Fruit fly (Drosophila melanogaster) whole organism, embryonic: ENCODE results near the gene CG15894.

Experiments used
- CG10147 ChIP-seq: fragments of 200-800 bp; sonication (Bioruptor generic); optimal IDR thresholded peaks from 2 replicates; lab custom pipeline; 2019; ENCODE audit warnings: missing biosample characterization, mild to moderate bottlenecking, missing genetic modification characterization, moderate library complexity
- CG10979 ChIP-seq: fragments of 200-800 bp; sonication (Bioruptor generic); optimal IDR thresholded peaks from 2 replicates; lab custom pipeline; 2018; ENCODE audit warnings: missing biosample characterization, mild to moderate bottlenecking, missing genetic modification characterization, moderate library complexity
- CG11696 ChIP-seq: fragments of 200-800 bp; sonication (Bioruptor generic); IDR thresholded peaks from 2 replicates; pipeline ENCODE4 v1.3.6; 2022; ENCODE audit warnings: missing biosample characterization, missing genetic modification characterization
- CG12155 ChIP-seq: fragments of 200-800 bp; sonication (Bioruptor generic); optimal IDR thresholded peaks from 3 replicates; lab custom pipeline; 2016; ENCODE audit warnings: missing biosample characterization, missing genetic modification characterization
- CG12769 ChIP-seq: fragments of 200-800 bp; sonication (Bioruptor generic); optimal IDR thresholded peaks from 2 replicates; lab custom pipeline; 2019; ENCODE audit warnings: missing biosample characterization, mild to moderate bottlenecking, missing genetic modification characterization, moderate library complexity
- CG14860 ChIP-seq: fragments of 200-800 bp; sonication (Bioruptor generic); IDR thresholded peaks from 3 replicates; pipeline ENCODE4 v1.3.6; 2022; ENCODE audit warnings: missing biosample characterization, missing genetic modification characterization; ENCODE audit not compliant: partially characterized antibody
- CG15011 ChIP-seq: fragments of 200-800 bp; sonication (Bioruptor generic); optimal IDR thresholded peaks from 3 replicates; lab custom pipeline; 2018; ENCODE audit warnings: missing biosample characterization, mild to moderate bottlenecking, missing genetic modification characterization
- CG17186 ChIP-seq: fragments of 200-800 bp; sonication (Bioruptor generic); optimal IDR thresholded peaks from 3 replicates; lab custom pipeline; 2017; ENCODE audit warnings: missing biosample characterization, missing genetic modification reagents, missing genetic modification characterization
- CG17385 ChIP-seq: fragments of 200-800 bp; sonication (Bioruptor generic); optimal IDR thresholded peaks from 3 replicates; lab custom pipeline; 2018; ENCODE audit warnings: missing biosample characterization, mild to moderate bottlenecking, missing genetic modification characterization
- CG2120 ChIP-seq: fragments of 200-800 bp; sonication (Bioruptor generic); optimal IDR thresholded peaks from 3 replicates; lab custom pipeline; 2016; ENCODE audit warnings: missing biosample characterization, missing genetic modification characterization
- CG2129 ChIP-seq: fragments of 200-800 bp; sonication (Bioruptor generic); IDR thresholded peaks from 2 replicates; pipeline ENCODE4 v1.3.6; 2022; ENCODE audit warnings: missing biosample characterization, missing genetic modification characterization; ENCODE audit not compliant: partially characterized antibody
- CG33557 ChIP-seq: fragments of 200-800 bp; sonication (Bioruptor generic); optimal IDR thresholded peaks from 2 replicates; lab custom pipeline; 2019; ENCODE audit warnings: missing biosample characterization, mild to moderate bottlenecking, missing genetic modification characterization, moderate library complexity
- CG3847 ChIP-seq: fragments of 200-800 bp; sonication (Bioruptor generic); IDR thresholded peaks from 2 replicates; pipeline ENCODE4 v1.3.6; 2022; ENCODE audit warnings: missing biosample characterization, missing genetic modification characterization
- CG4707 ChIP-seq: fragments of 200-800 bp; sonication (Bioruptor generic); optimal IDR thresholded peaks from 2 replicates; lab custom pipeline; 2018; ENCODE audit warnings: missing biosample characterization, mild to moderate bottlenecking, missing genetic modification characterization, moderate library complexity
- CG6854 ChIP-seq: fragments of 200-800 bp; sonication (Bioruptor generic); optimal IDR thresholded peaks from 3 replicates; lab custom pipeline; 2017; ENCODE audit warnings: missing biosample characterization, mild to moderate bottlenecking, missing genetic modification characterization
- CG8388 ChIP-seq: fragments of 200-800 bp; sonication (Bioruptor generic); optimal IDR thresholded peaks from 2 replicates; lab custom pipeline; 2019; ENCODE audit warnings: missing biosample characterization, mild to moderate bottlenecking, missing genetic modification characterization, moderate library complexity
- CG9215 ChIP-seq: fragments of 200-800 bp; sonication (Bioruptor generic); IDR thresholded peaks from 2 replicates; pipeline ENCODE4 v1.3.6; 2022; ENCODE audit warnings: missing biosample characterization, missing genetic modification characterization
- CG9437 ChIP-seq: fragments of 200-800 bp; sonication (Bioruptor generic); optimal IDR thresholded peaks from 2 replicates; lab custom pipeline; 2018; ENCODE audit warnings: missing biosample characterization, mild to moderate bottlenecking, missing genetic modification characterization
- CG9609 ChIP-seq: fragments of 200-800 bp; sonication (Bioruptor generic); optimal IDR thresholded peaks from 3 replicates; lab custom pipeline; 2016; ENCODE audit warnings: missing biosample characterization, missing genetic modification characterization
- CG9797 ChIP-seq: fragments of 200-800 bp; sonication (Bioruptor generic); optimal IDR thresholded peaks from 3 replicates; lab custom pipeline; 2018; ENCODE audit warnings: missing biosample characterization, mild to moderate bottlenecking, missing genetic modification characterization
- Camta ChIP-seq: fragments of 200-800 bp; sonication (Bioruptor generic); optimal IDR thresholded peaks from 2 replicates; lab custom pipeline; 2016; ENCODE audit warnings: missing biosample characterization, missing genetic modification characterization
- D19A ChIP-seq: fragments of 200-800 bp; optimal IDR thresholded peaks from 3 replicates; lab custom pipeline; 2019; ENCODE audit warnings: missing biosample characterization, mild to moderate bottlenecking, missing genetic modification characterization, moderate library complexity
- Dip2 ChIP-seq: fragments of 200-800 bp; sonication (Bioruptor generic); IDR thresholded peaks from 2 replicates; pipeline ENCODE4 v1.3.6; 2022; ENCODE audit warnings: missing biosample characterization, missing genetic modification characterization
- Dref ChIP-seq: fragments of 200-800 bp; sonication (Bioruptor generic); IDR thresholded peaks from 2 replicates; pipeline ENCODE4 v1.3.6; 2022; ENCODE audit warnings: missing biosample characterization, missing genetic modification characterization
- Fer2 ChIP-seq: fragments of 200-800 bp; sonication (Bioruptor generic); optimal IDR thresholded peaks from 2 replicates; lab custom pipeline; 2018; ENCODE audit warnings: missing biosample characterization, mild to moderate bottlenecking, missing genetic modification characterization, moderate library complexity
- H2.0 ChIP-seq: fragments of 200-800 bp; sonication (Bioruptor generic); IDR thresholded peaks from 2 replicates; pipeline ENCODE4 v1.3.6; 2022; ENCODE audit warnings: missing biosample characterization, missing genetic modification characterization
- Hmr ChIP-seq: fragments of 200-800 bp; sonication (Bioruptor generic); optimal IDR thresholded peaks from 3 replicates; lab custom pipeline; 2017; ENCODE audit warnings: mild to moderate bottlenecking, missing biosample characterization, missing genetic modification reagents, missing genetic modification characterization
- Lhr ChIP-seq: fragments of 200-800 bp; sonication (Bioruptor generic); optimal IDR thresholded peaks from 3 replicates; lab custom pipeline; 2017; ENCODE audit warnings: mild to moderate bottlenecking, missing biosample characterization, missing genetic modification reagents, missing genetic modification characterization
- Mad ChIP-seq: fragments of 200-800 bp; sonication (Bioruptor generic); optimal IDR thresholded peaks from 2 replicates; lab custom pipeline; 2016; ENCODE audit warnings: missing biosample characterization, missing genetic modification characterization
- NfI ChIP-seq: fragments of 200-800 bp; sonication (Bioruptor generic); optimal IDR thresholded peaks from 3 replicates; lab custom pipeline; 2018; ENCODE audit warnings: missing biosample characterization, mild to moderate bottlenecking, missing genetic modification characterization, moderate library complexity
- Oaz ChIP-seq: fragments of 200-800 bp; sonication (Bioruptor generic); IDR thresholded peaks from 2 replicates; pipeline ENCODE4 v1.3.6; 2022; ENCODE audit warnings: missing biosample characterization, missing genetic modification characterization
- Opbp ChIP-seq: fragments of 200-800 bp; sonication (Bioruptor generic); IDR thresholded peaks from 3 replicates; pipeline ENCODE4 v1.3.6; 2022; ENCODE audit warnings: missing biosample characterization, missing genetic modification characterization; ENCODE audit not compliant: partially characterized antibody
- Vsx1 ChIP-seq: fragments of 200-800 bp; sonication (Bioruptor generic); optimal IDR thresholded peaks from 2 replicates; lab custom pipeline; 2017; ENCODE audit warnings: missing biosample characterization, mild to moderate bottlenecking, missing genetic modification characterization, missing genetic modification reagents
- ase ChIP-seq: fragments of 200-800 bp; sonication (Bioruptor generic); IDR thresholded peaks from 3 replicates; pipeline ENCODE4 v1.3.6; 2022; ENCODE audit warnings: missing biosample characterization, missing genetic modification characterization
- cg ChIP-seq: fragments of 200-800 bp; sonication (Bioruptor generic); optimal IDR thresholded peaks from 3 replicates; lab custom pipeline; 2019; ENCODE audit warnings: missing biosample characterization, mild to moderate bottlenecking, missing genetic modification characterization, moderate library complexity
- dan ChIP-seq: fragments of 200-800 bp; sonication (Bioruptor generic); IDR thresholded peaks from 2 replicates; pipeline ENCODE4 v1.3.6; 2022; ENCODE audit warnings: missing biosample characterization, missing genetic modification characterization
- danr ChIP-seq: fragments of 200-800 bp; sonication (Bioruptor generic); IDR thresholded peaks from 2 replicates; pipeline ENCODE4 v1.3.6; 2022; ENCODE audit warnings: missing biosample characterization, missing genetic modification characterization
- dati ChIP-seq: fragments of 200-800 bp; sonication (Bioruptor generic); IDR thresholded peaks from 2 replicates; pipeline ENCODE4 v1.3.6; 2022; ENCODE audit warnings: missing biosample characterization, missing genetic modification characterization
- dm ChIP-seq: fragments of 200-800 bp; sonication (Bioruptor generic); optimal IDR thresholded peaks from 3 replicates; lab custom pipeline; 2016; ENCODE audit warnings: missing biosample characterization, missing genetic modification characterization
- emc ChIP-seq: fragments of 200-800 bp; sonication (Bioruptor generic); optimal IDR thresholded peaks from 2 replicates; lab custom pipeline; 2016; ENCODE audit warnings: missing biosample characterization, missing genetic modification characterization
- ems ChIP-seq: fragments of 200-800 bp; sonication (Bioruptor generic); optimal IDR thresholded peaks from 3 replicates; lab custom pipeline; 2016; ENCODE audit warnings: missing biosample characterization, missing genetic modification characterization
- kah ChIP-seq: fragments of 200-800 bp; sonication (Bioruptor generic); optimal IDR thresholded peaks from 2 replicates; lab custom pipeline; 2018; ENCODE audit warnings: missing biosample characterization, mild to moderate bottlenecking, missing genetic modification characterization
- knrl ChIP-seq: fragments of 200-800 bp; sonication (Bioruptor generic); IDR thresholded peaks from 3 replicates; pipeline ENCODE4 v1.3.6; 2022; ENCODE audit warnings: missing biosample characterization, missing genetic modification characterization; ENCODE audit not compliant: partially characterized antibody
- lov ChIP-seq, 2 experiments: fragments of 200-800 bp in 1 of 2; fragments of >200 bp in 1 of 2; sonication (Bioruptor generic) in 1 of 2; IDR thresholded peaks in 1 of 2; optimal IDR thresholded peaks in 1 of 2; 2 replicates in 1 of 2; 3 replicates in 1 of 2; pipeline versions ENCODE4 v1.3.6 to Lab custom; 2017 to 2022; ENCODE audit warnings: missing biosample characterization in 1 of 2, missing genetic modification characterization in 1 of 2
- sc ChIP-seq, 3 experiments: fragments of >200 bp in 2 of 3; fragments of 200-800 bp in 1 of 3; sonication (Bioruptor generic) in 1 of 3; optimal IDR thresholded peaks; 2 replicates in 2 of 3; 3 replicates in 1 of 3; lab custom pipeline; 2017; ENCODE audit warnings: mild to moderate bottlenecking in 1 of 3, missing biosample characterization in 1 of 3, missing genetic modification characterization in 1 of 3, missing genetic modification reagents in 1 of 3
- ssp ChIP-seq: fragments of 200-800 bp; sonication (Bioruptor generic); IDR thresholded peaks from 2 replicates; pipeline ENCODE4 v1.3.6; 2022; ENCODE audit warnings: missing biosample characterization, missing genetic modification characterization
- toy ChIP-seq: fragments of 200-800 bp; sonication (Bioruptor generic); IDR thresholded peaks from 2 replicates; pipeline ENCODE4 v1.3.6; 2022; ENCODE audit warnings: missing biosample characterization, missing genetic modification characterization
- unpg ChIP-seq: fragments of 200-800 bp; sonication (Bioruptor generic); optimal IDR thresholded peaks from 3 replicates; lab custom pipeline; 2018; ENCODE audit warnings: missing biosample characterization, mild to moderate bottlenecking, missing genetic modification characterization, moderate library complexity
- zen ChIP-seq: fragments of 200-800 bp; sonication (Bioruptor generic); optimal IDR thresholded peaks from 3 replicates; lab custom pipeline; 2018; ENCODE audit warnings: missing biosample characterization, mild to moderate bottlenecking, missing genetic modification characterization, moderate library complexity

The CG15894 gene

dm6 chrX:6265456-6265877, 43.5 kb upstream of the CG15894 start (continued):
- TF ChIP-seq CG2120 (GFP tag; lab: Kevin White, UChicago) (peak; percentile 94), D19A (tag; lab: Kevin White, UChicago) (peak; percentile 93), CG14860 (GFP tag; lab: Robert Waterston, UW) (peak; percentile 52; the same call in 2 of the 3 replicates), Opbp (GFP tag; lab: Robert Waterston, UW) (no peak), ems (GFP tag; lab: Kevin White, UChicago) (peak; percentile 96), CG3847 (GFP tag; lab: Robert Waterston, UW) (peak; percentile 91), H2.0 (GFP tag; lab: Robert Waterston, UW) (peak; percentile 88), Oaz (GFP tag; lab: Robert Waterston, UW) (peak; percentile 91), CG10147 (GFP tag; lab: Kevin White, UChicago) (peak; percentile 92), CG6854 (peak; percentile 92), Mad (GFP tag; lab: Kevin White, UChicago) (peak; percentile 95), Camta (GFP tag; lab: Kevin White, UChicago) (peak; percentile 96), danr (GFP tag; lab: Robert Waterston, UW) (peak; percentile 93), CG9797 (peak; percentile 35), CG9215 (peak; percentile 88), knrl (GFP tag; lab: Robert Waterston, UW) (peak; percentile 40; the same call in 1 of the 3 replicates), CG2129 (GFP tag; lab: Robert Waterston, UW) (no peak), Dref (GFP tag; lab: Robert Waterston, UW) (0 out of 2 replicates have a peak, but pooled peaks have one; percentile 23), CG11696 (GFP tag; lab: Robert Waterston, UW) (peak; percentile 82), CG4707 (GFP tag; lab: Kevin White, UChicago) (peak; percentile 91), dati (peak; percentile 83), sc (optimal IDR thresholded peaks at IDR 0.05; lab: Kevin White, UChicago) (no peak), sc (GFP tag; optimal IDR thresholded peaks at IDR 0.05; lab: Kevin White, UChicago) (peak; percentile 92), NfI (GFP tag; lab: Kevin White, UChicago) (peak; percentile 94), CG12155 (GFP tag; lab: Kevin White, UChicago) (peak; percentile 90), CG12769 (peak; percentile 93), Fer2 (tag; lab: Kevin White, UChicago) (peak; percentile 84), ssp (GFP tag; lab: Robert Waterston, UW) (peak; percentile 84), cg (no peak), CG8388 (GFP tag; lab: Kevin White, UChicago) (peak; percentile 96), ase (GFP tag; lab: Robert Waterston, UW) (peak; percentile 94), CG15011 (peak; percentile 90), CG17186 (GFP tag; lab: Kevin White, UChicago) (peak; percentile 87), toy (GFP tag; lab: Robert Waterston, UW) (peak; percentile 75; the same call in 1 of the 2 replicates), Lhr (GFP tag; lab: Kevin White, UChicago) (peak; percentile 91), zen (peak; percentile 86), lov (optimal IDR thresholded peaks at IDR 0.05; lab: Kevin White, UChicago) (no peak), lov (GFP tag; IDR thresholded peaks at IDR 0.05; lab: Robert Waterston, UW) (peak; percentile 89), Dip2 (peak; percentile 65), CG33557 (GFP tag; lab: Kevin White, UChicago) (peak; percentile 65), Hmr (GFP tag; lab: Kevin White, UChicago) (peak; percentile 96), CG10979 (tag; lab: Kevin White, UChicago) (peak; percentile 95), CG9609 (GFP tag; lab: Kevin White, UChicago) (peak; percentile 95), dan (GFP tag; lab: Robert Waterston, UW) (peak; percentile 47; the same call in 1 of the 2 replicates), CG9437 (GFP tag; lab: Kevin White, UChicago) (peak; percentile 95), kah (GFP tag; lab: Kevin White, UChicago) (peak; percentile 92), emc (GFP tag; lab: Kevin White, UChicago) (peak; percentile 83), Vsx1 (GFP tag; lab: Kevin White, UChicago) (peak; percentile 97), dm (peak; percentile 87), unpg (GFP tag; lab: Kevin White, UChicago) (peak; percentile 96), CG17385 (GFP tag; lab: Kevin White, UChicago) (peak; percentile 94)
